Fruit fly (Drosophila melanogaster): Measurements from ENCODE around the gene Tsp66E.

The Tsp66E gene

DNA sequence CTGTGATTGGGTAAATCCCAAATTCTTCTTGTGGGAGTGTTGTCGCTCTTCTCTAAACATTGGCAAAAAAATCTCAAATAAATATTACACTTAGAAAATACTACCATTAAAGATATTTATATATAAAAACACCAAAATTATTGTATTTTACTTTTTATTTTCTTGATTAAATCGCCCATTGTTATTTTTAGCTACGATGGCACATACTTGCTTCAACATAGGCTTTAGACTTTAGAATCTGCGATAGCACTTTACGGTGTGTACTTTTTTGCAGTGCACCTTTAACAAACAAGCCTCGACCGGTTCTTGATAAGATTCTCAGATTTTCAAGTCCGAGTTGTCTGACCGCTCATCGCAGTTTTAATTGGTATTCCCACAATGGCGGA lies 42.3 kb downstream of the Tsp66E start, which contains the start of gene GNBP3 (continued):
- TF ChIP-seq disco-r (GFP tag; optimal IDR thresholded peaks at IDR 0.05) = no peak
- no peak for TF ChIP-seq fu2 (GFP tag; optimal IDR thresholded peaks at IDR 0.05)
- TF ChIP-seq Fer3 (tag; optimal IDR thresholded peaks at IDR 0.05) = peak; percentile 77
- TF ChIP-seq Adf1 (GFP tag; IDR thresholded peaks at IDR 0.05) = no peak
- TF ChIP-seq CG1832 (GFP tag; optimal IDR thresholded peaks at IDR 0.05) = no peak
- no peak for TF ChIP-seq CG12219 (GFP tag; optimal IDR thresholded peaks at IDR 0.05)
- peak; percentile 92 for TF ChIP-seq corto (GFP tag; optimal IDR thresholded peaks at IDR 0.05)
- peak; percentile 35 for TF ChIP-seq gsb-n (tag; optimal IDR thresholded peaks at IDR 0.05)
- TF ChIP-seq nom (GFP tag; optimal IDR thresholded peaks at IDR 0.05) = peak; percentile 91
- TF ChIP-seq CG10979 (tag; optimal IDR thresholded peaks at IDR 0.05) = peak; percentile 55
- TF ChIP-seq nmo (GFP tag; optimal IDR thresholded peaks at IDR 0.05) = peak; percentile 50
- no peak for TF ChIP-seq Taf1 (GFP tag; IDR thresholded peaks at IDR 0.05)
- TF ChIP-seq scrt (GFP tag; optimal IDR thresholded peaks at IDR 0.05) = no peak
- 0 out of 2 replicates have a peak, but pooled peaks have one; percentile 26 for TF ChIP-seq ara (GFP tag; IDR thresholded peaks at IDR 0.05)
- no peak for TF ChIP-seq CG13894 (tag; optimal IDR thresholded peaks at IDR 0.05)
- TF ChIP-seq mam (GFP tag; optimal IDR thresholded peaks at IDR 0.05) = peak; percentile 55
- TF ChIP-seq CG33557 (GFP tag; optimal IDR thresholded peaks at IDR 0.05) = peak; percentile 27
- peak; percentile 68 for TF ChIP-seq CG15514 (GFP tag; optimal IDR thresholded peaks at IDR 0.05)
- no peak for TF ChIP-seq tna (GFP tag; IDR thresholded peaks at IDR 0.05; ENCODE audit: partially characterized antibody)
- no peak for TF ChIP-seq CG16813 (GFP tag; IDR thresholded peaks at IDR 0.05; ENCODE audit: partially characterized antibody)
- TF ChIP-seq CG17328 (GFP tag; IDR thresholded peaks at IDR 0.05) = peak; percentile 47; the same call in 1 of the 2 replicates
- no peak for TF ChIP-seq CG11560 (tag; IDR thresholded peaks at IDR 0.05)
- no peak for TF ChIP-seq sug (tag; optimal IDR thresholded peaks at IDR 0.05)
- TF ChIP-seq CG31224 (GFP tag; IDR thresholded peaks at IDR 0.05) = peak; percentile 58
- peak; percentile 77 for TF ChIP-seq HHEX (GFP tag; optimal IDR thresholded peaks at IDR 0.05)
- no peak for TF ChIP-seq CG12236 (GFP tag; optimal IDR thresholded peaks at IDR 0.05)
- no peak for TF ChIP-seq wor (GFP tag; IDR thresholded peaks at IDR 0.05)
- TF ChIP-seq CG10959 (GFP tag; IDR thresholded peaks at IDR 0.05) = peak; percentile 69
- TF ChIP-seq sr (GFP tag; IDR thresholded peaks at IDR 0.05) = no peak
- no peak for TF ChIP-seq CG4730 (GFP tag; IDR thresholded peaks at IDR 0.05)
- TF ChIP-seq CG14050 (GFP tag; IDR thresholded peaks at IDR 0.05) = no peak
- no peak for TF ChIP-seq CG9437 (GFP tag; optimal IDR thresholded peaks at IDR 0.05)
- no peak for TF ChIP-seq gfzf (GFP tag; optimal IDR thresholded peaks at IDR 0.05)
- TF ChIP-seq maf-S (GFP tag; optimal IDR thresholded peaks at IDR 0.05) = no peak
- TF ChIP-seq Med (GFP tag) = peak; percentile 78
- TF ChIP-seq CG30431 (GFP tag; optimal IDR thresholded peaks at IDR 0.05) = peak; percentile 3
- no peak for TF ChIP-seq en (GFP tag; optimal IDR thresholded peaks at IDR 0.05)
- peak; percentile 33 for TF ChIP-seq Dad (GFP tag; optimal IDR thresholded peaks at IDR 0.05)
- peak; percentile 31 for TF ChIP-seq ac (GFP tag; optimal IDR thresholded peaks at IDR 0.05)
- no peak; the same call in 2 of the 3 replicates for TF ChIP-seq B-H1 (GFP tag; IDR thresholded peaks at IDR 0.05)
- peak; percentile 10 for TF ChIP-seq Deaf1 (tag; optimal IDR thresholded peaks at IDR 0.05)
- peak; percentile 13 for TF ChIP-seq D19B (GFP tag; optimal IDR thresholded peaks at IDR 0.05)
- no peak for TF ChIP-seq prd (optimal IDR thresholded peaks at IDR 0.05)
- peak; percentile 77 for TF ChIP-seq prd (GFP tag; IDR thresholded peaks at IDR 0.05)
- TF ChIP-seq CG7271 (tag; optimal IDR thresholded peaks at IDR 0.05) = no peak
- TF ChIP-seq H15 (GFP tag; IDR thresholded peaks at IDR 0.05) = no peak
- TF ChIP-seq Lpt (GFP tag; optimal IDR thresholded peaks at IDR 0.05) = no peak
- TF ChIP-seq CG12071 (GFP tag; optimal IDR thresholded peaks at IDR 0.05) = peak; percentile 63
- peak; percentile 1 for TF ChIP-seq ab (GFP tag; optimal IDR thresholded peaks at IDR 0.05)
- TF ChIP-seq Nf-YA (GFP tag; IDR thresholded peaks at IDR 0.05) = peak; percentile 55; the same call in 1 of the 2 replicates
- no peak for TF ChIP-seq tup (GFP tag; optimal IDR thresholded peaks at IDR 0.05)
